Worm (Caenorhabditis elegans) whole organism, L2 larva: ENCODE data around the gene Y82E9BL.19.

ENCODE experiments used
- C34F6.9 ChIP-seq: fragments of 150-350 bp; optimal IDR thresholded peaks from 2 replicates; lab custom pipeline; 2014; ENCODE audit warnings: missing biosample characterization, missing genetic modification characterization
- R02D3.7 ChIP-seq: fragments of 150-350 bp; optimal IDR thresholded peaks from 2 replicates; lab custom pipeline; 2014; ENCODE audit warnings: missing biosample characterization, missing genetic modification characterization
- aly-2 ChIP-seq: fragments of 150-350 bp; optimal IDR thresholded peaks from 2 replicates; lab custom pipeline; 2014; ENCODE audit warnings: missing biosample characterization, missing genetic modification characterization
- ama-1 ChIP-seq: fragments of 150-350 bp; optimal IDR thresholded peaks from 2 replicates; lab custom pipeline; 2018; ENCODE audit warnings: inconsistent platforms
- blmp-1 ChIP-seq: sonication (generic microtip); optimal IDR thresholded peaks from 2 replicates; lab custom pipeline; 2017; ENCODE audit warnings: missing genetic modification characterization, mild to moderate bottlenecking, missing compliant biosample characterization, antibody characterized with exemption, moderate library complexity; ENCODE audit not compliant: insufficient read depth
- ceh-16 ChIP-seq: fragments of 150-350 bp; optimal IDR thresholded peaks from 2 replicates; lab custom pipeline; 2014; ENCODE audit warnings: missing biosample characterization, missing genetic modification characterization
- ceh-82 ChIP-seq: fragments of 150-350 bp; optimal IDR thresholded peaks from 2 replicates; lab custom pipeline; 2014; ENCODE audit warnings: missing biosample characterization, missing genetic modification characterization
- crh-2 ChIP-seq: sonication (generic microtip); optimal IDR thresholded peaks from 2 replicates; lab custom pipeline; 2017; ENCODE audit warnings: missing biosample characterization, missing genetic modification characterization
- fos-1 ChIP-seq: fragments of 150-350 bp; optimal IDR thresholded peaks from 2 replicates; lab custom pipeline; 2014; ENCODE audit warnings: missing biosample characterization, missing genetic modification characterization
- lin-11 ChIP-seq: fragments of 150-350 bp; sonication (generic microtip); optimal IDR thresholded peaks from 2 replicates; lab custom pipeline; 2014; ENCODE audit warnings: missing biosample characterization, missing genetic modification characterization, inconsistent platforms, mixed read lengths
- lin-13 ChIP-seq: fragments of 150-350 bp; optimal IDR thresholded peaks from 2 replicates; lab custom pipeline; 2014; ENCODE audit warnings: missing biosample characterization, missing genetic modification reagents, missing genetic modification characterization
- lin-39 ChIP-seq: fragments of 150-350 bp; optimal IDR thresholded peaks from 2 replicates; lab custom pipeline; 2014; ENCODE audit warnings: missing biosample characterization, missing genetic modification reagents, missing genetic modification characterization
- lsy-2 ChIP-seq, 2 experiments: fragments of 150-350 bp in 1 of 2; sonication (generic microtip) in 1 of 2; optimal IDR thresholded peaks; 2 replicates each; lab custom pipeline; 2014 to 2017; ENCODE audit warnings: missing biosample characterization in 2 of 2, missing genetic modification characterization in 2 of 2
- mbf-1 ChIP-seq: sonication (generic microtip); optimal IDR thresholded peaks from 2 replicates; lab custom pipeline; 2017; ENCODE audit warnings: missing biosample characterization, missing genetic modification characterization
- nhr-10 ChIP-seq: sonication (generic microtip); optimal IDR thresholded peaks from 2 replicates; lab custom pipeline; 2017; ENCODE audit warnings: missing biosample characterization, missing genetic modification characterization
- nhr-12 ChIP-seq: fragments of 150-350 bp; optimal IDR thresholded peaks from 2 replicates; lab custom pipeline; 2014; ENCODE audit warnings: missing biosample characterization, missing genetic modification characterization
- nhr-129 ChIP-seq: fragments of 150-350 bp; optimal IDR thresholded peaks from 2 replicates; lab custom pipeline; 2014; ENCODE audit warnings: missing biosample characterization, missing genetic modification characterization
- nhr-237 ChIP-seq: fragments of 150-350 bp; optimal IDR thresholded peaks from 2 replicates; lab custom pipeline; 2014; ENCODE audit warnings: missing biosample characterization, missing genetic modification characterization
- nhr-25 ChIP-seq: fragments of 150-350 bp; sonication (generic microtip); optimal IDR thresholded peaks from 3 replicates; lab custom pipeline; 2014; ENCODE audit warnings: missing biosample characterization, missing genetic modification characterization
- nhr-6 ChIP-seq: fragments of 150-350 bp; optimal IDR thresholded peaks from 2 replicates; lab custom pipeline; 2014; ENCODE audit warnings: missing biosample characterization, missing genetic modification characterization
- sem-4 ChIP-seq: fragments of 150-350 bp; optimal IDR thresholded peaks from 2 replicates; lab custom pipeline; 2014; ENCODE audit warnings: missing biosample characterization, missing genetic modification reagents, missing genetic modification characterization
- sma-9 ChIP-seq, 2 experiments: fragments of 150-350 bp in 1 of 2; sonication (generic microtip) in 1 of 2; optimal IDR thresholded peaks; 2 replicates each; lab custom pipeline; 2014 to 2016; ENCODE audit warnings: missing genetic modification characterization in 2 of 2, mild to moderate bottlenecking in 1 of 2, missing biosample characterization in 1 of 2, missing compliant biosample characterization in 1 of 2, missing genetic modification reagents in 1 of 2, moderate library complexity in 1 of 2
- unc-39 ChIP-seq: fragments of 150-350 bp; optimal IDR thresholded peaks from 2 replicates; lab custom pipeline; 2014; ENCODE audit warnings: missing biosample characterization, missing genetic modification characterization
- unc-55 ChIP-seq: fragments of 150-350 bp; sonication (generic microtip); optimal IDR thresholded peaks from 3 replicates; lab custom pipeline; 2014; ENCODE audit warnings: missing biosample characterization, missing genetic modification reagents, missing genetic modification characterization
- unc-62 ChIP-seq: fragments of 150-350 bp; optimal IDR thresholded peaks from 2 replicates; lab custom pipeline; 2014; ENCODE audit warnings: missing biosample characterization, missing genetic modification reagents, missing genetic modification characterization
- ztf-1 ChIP-seq: fragments of 200-800 bp; sonication (Bioruptor generic); conservative IDR thresholded peaks from 2 replicates; pipeline ENCODE4 v1.3.6; 2022; ENCODE audit warnings: missing genetic modification characterization, missing compliant biosample characterization
- ztf-4 ChIP-seq: fragments of 150-350 bp; optimal IDR thresholded peaks from 2 replicates; lab custom pipeline; 2014; ENCODE audit warnings: missing biosample characterization, missing genetic modification characterization

Gene Y82E9BL.19

ce11 chrIII:1331894-1332293 is at the start of gene Y82E9BL.19:
TSS of gene Y82E9BL.19 (plus strand) at chrIII:1332016.
- peak; percentile 60 for TF ChIP-seq fos-1 (tag; lab: Kevin White, UChicago)
- no peak for TF ChIP-seq lin-11
- TF ChIP-seq nhr-237 (tag; lab: Kevin White, UChicago), result no peak
- TF ChIP-seq, all 48 proteins: peak for 1

- TF ChIP-seq nhr-237 (tag; lab: Kevin White, UChicago), result no peak
- TF ChIP-seq nhr-129, result peak; percentile 98
- TF ChIP-seq R02D3.7 (tag; lab: Kevin White, UChicago), result no peak
- TF ChIP-seq ztf-1 (GFP tag; lab: Robert Waterston, UW), result no peak
- TF ChIP-seq nhr-6, result no peak
- no peak for TF ChIP-seq nhr-12 (tag; lab: Kevin White, UChicago)
- TF ChIP-seq unc-55, result peak; percentile 82
- peak; percentile 26 for TF ChIP-seq crh-2
- no peak for TF ChIP-seq ceh-16
- peak; percentile 67 for TF ChIP-seq C34F6.9 (tag; lab: Kevin White, UChicago)
- TF ChIP-seq fos-1 (tag; lab: Kevin White, UChicago), result peak; percentile 20
- TF ChIP-seq ama-1 (lab: Kevin White, UChicago), result no peak
Measured at ce11 chrIII:1284584-1285046, 47.2 kb upstream of the Y82E9BL.19 start, which contains the start of gene fbxa-37. TSS of gene fbxa-37 (plus strand) at chrIII:1284996.

ce11 chrIII:1288473-1289056 is 43.3 kb upstream of the Y82E9BL.19 start, which contains the start of gene fbxa-50:
TSS of gene fbxa-50 (minus strand) at chrIII:1288523.
- no peak for TF ChIP-seq blmp-1 (tag; lab: Kevin White, UChicago)
- no peak for TF ChIP-seq sma-9 (GFP tag; optimal IDR thresholded peaks at IDR 0.05; lab: Kevin White, UChicago)
- no peak for TF ChIP-seq sma-9 (tag; optimal IDR thresholded peaks at IDR 0.05; lab: Kevin White, UChicago)
- TF ChIP-seq C34F6.9 (tag; lab: Kevin White, UChicago), result no peak
- no peak for TF ChIP-seq R02D3.7 (tag; lab: Kevin White, UChicago)
- TF ChIP-seq nhr-129, result peak; percentile 64

- TF ChIP-seq lin-13, result no peak
- peak; percentile 70 for TF ChIP-seq fos-1 (tag; lab: Kevin White, UChicago)
- TF ChIP-seq mbf-1 (tag; lab: Kevin White, UChicago), result no peak
- no peak for TF ChIP-seq ceh-16
- no peak for TF ChIP-seq blmp-1 (tag; lab: Kevin White, UChicago)
- no peak for TF ChIP-seq nhr-10
- no peak for TF ChIP-seq ceh-82 (tag; lab: Kevin White, UChicago)
- TF ChIP-seq, all 48 proteins: peak for 1
Measured at ce11 chrIII:1289139-1289538, 42.7 kb upstream of the Y82E9BL.19 start.

- TF ChIP-seq lsy-2 (tag; optimal IDR thresholded peaks at IDR 0.05; lab: Kevin White, UChicago), result no peak
- TF ChIP-seq lin-39 (tag; lab: Kevin White, UChicago), result no peak
- no peak for TF ChIP-seq ceh-16
- no peak for TF ChIP-seq aly-2 (tag; lab: Kevin White, UChicago)
- TF ChIP-seq nhr-237 (tag; lab: Kevin White, UChicago), result no peak
- no peak for TF ChIP-seq mbf-1 (tag; lab: Kevin White, UChicago)
- TF ChIP-seq lin-13, result no peak
- no peak for TF ChIP-seq unc-62
- TF ChIP-seq nhr-25 (tag; lab: Kevin White, UChicago), result no peak
- no peak for TF ChIP-seq unc-39 (tag; lab: Kevin White, UChicago)
Measured at ce11 chrIII:1293135-1293534, 38.7 kb upstream of the Y82E9BL.19 start, which contains the start of gene fbxa-36. TSS of gene fbxa-36 (minus strand) at chrIII:1293235.

ce11 chrIII:1295149-1295716 is 36.6 kb upstream of the Y82E9BL.19 start, which contains the start of gene fbxa-35:
TSS of gene fbxa-35 (plus strand) at chrIII:1295666.
- TF ChIP-seq ztf-4 (tag; lab: Kevin White, UChicago) (no peak), fos-1 (tag; lab: Kevin White, UChicago) (peak; percentile 87)

- TF ChIP-seq nhr-129, result no peak
- no peak for TF ChIP-seq blmp-1 (tag; lab: Kevin White, UChicago)
- no peak for TF ChIP-seq nhr-10
- no peak for TF ChIP-seq sem-4
Measured at ce11 chrIII:1297604-1298003, 34.2 kb upstream of the Y82E9BL.19 start, which contains the start of gene fbxa-28. TSS of gene fbxa-28 (plus strand) at chrIII:1297904.
